Worm (Caenorhabditis elegans) whole organism, L4 larva: Measurements from ENCODE around the gene srh-218.

Experiments
- D1046.2 ChIP-seq: fragments of 200-800 bp; sonication (Bioruptor generic); IDR thresholded peaks from 2 replicates; pipeline ENCODE4 v1.3.6; 2022; ENCODE audit warnings: missing genetic modification characterization, missing compliant biosample characterization
- F10B5.3 ChIP-seq: sonication (generic microtip); optimal IDR thresholded peaks from 2 replicates; lab custom pipeline; 2016; ENCODE audit warnings: mild to moderate bottlenecking, missing genetic modification characterization, missing compliant biosample characterization
- F26F4.8 ChIP-seq: fragments of 200-800 bp; sonication (Bioruptor generic); conservative IDR thresholded peaks from 2 replicates; pipeline ENCODE4 v1.3.6; 2022; ENCODE audit warnings: missing genetic modification characterization, missing compliant biosample characterization
- F37D6.2 ChIP-seq: sonication (generic microtip); optimal IDR thresholded peaks from 2 replicates; lab custom pipeline; 2016; ENCODE audit warnings: mild to moderate bottlenecking, missing genetic modification characterization, missing compliant biosample characterization
- R02D3.7 ChIP-seq: fragments of 150-350 bp; sonication (generic microtip); optimal IDR thresholded peaks from 3 replicates; lab custom pipeline; 2014; ENCODE audit warnings: missing biosample characterization, missing genetic modification characterization
- T26A8.4 ChIP-seq: fragments of 200-800 bp; sonication (Bioruptor generic); IDR thresholded peaks from 2 replicates; pipeline ENCODE4 v1.3.6; 2022; ENCODE audit warnings: missing genetic modification characterization, missing compliant biosample characterization
- Y48G9A.11 ChIP-seq: fragments of 200-800 bp; sonication (Bioruptor generic); IDR thresholded peaks from 2 replicates; pipeline ENCODE4 v1.3.6; 2022; ENCODE audit warnings: missing genetic modification reagents, missing genetic modification characterization, missing compliant biosample characterization
- Y75B8A.6 ChIP-seq: fragments of 200-800 bp; sonication (Bioruptor generic); IDR thresholded peaks from 2 replicates; pipeline ENCODE4 v1.3.6; 2022; ENCODE audit warnings: missing genetic modification reagents, missing genetic modification characterization, missing compliant biosample characterization
- aha-1 ChIP-seq: fragments of 150-350 bp; peaks from one replicate; lab custom pipeline; 2014; ENCODE audit warnings: missing biosample characterization, missing genetic modification characterization
- aly-2 ChIP-seq: sonication (generic microtip); optimal IDR thresholded peaks from 2 replicates; lab custom pipeline; 2018; ENCODE audit warnings: missing biosample characterization, missing genetic modification characterization
- ceh-28 ChIP-seq: fragments of 150-350 bp; optimal IDR thresholded peaks from 2 replicates; lab custom pipeline; 2014; ENCODE audit warnings: missing biosample characterization, missing genetic modification reagents, missing genetic modification characterization
- ceh-62 ChIP-seq: sonication (generic microtip); optimal IDR thresholded peaks from 2 replicates; lab custom pipeline; 2017; ENCODE audit warnings: missing biosample characterization, missing genetic modification characterization
- ceh-82 ChIP-seq: sonication (generic microtip); optimal IDR thresholded peaks from 2 replicates; lab custom pipeline; 2017; ENCODE audit warnings: missing biosample characterization, missing genetic modification characterization
- cey-2 ChIP-seq: sonication (generic microtip); optimal IDR thresholded peaks from 3 replicates; lab custom pipeline; 2017; ENCODE audit warnings: missing genetic modification characterization, mild to moderate bottlenecking, missing compliant biosample characterization, antibody characterized with exemption, borderline replicate concordance; ENCODE audit not compliant: insufficient read depth
- daf-16 ChIP-seq, 3 experiments: sonication (generic microtip); optimal IDR thresholded peaks; 2 replicates each; lab custom pipeline; 2016 to 2017; ENCODE audit warnings: missing genetic modification characterization in 3 of 3, missing genetic modification reagents in 3 of 3, mild to moderate bottlenecking in 2 of 3, missing compliant biosample characterization in 2 of 3, missing biosample characterization in 1 of 3, moderate library complexity in 1 of 3
- daf-19 ChIP-seq: fragments of 200-800 bp; sonication (Bioruptor generic); conservative IDR thresholded peaks from 2 replicates; pipeline ENCODE4 v1.3.6; 2022; ENCODE audit warnings: missing genetic modification characterization, missing compliant biosample characterization
- dve-1 ChIP-seq: sonication (generic microtip); optimal IDR thresholded peaks from 2 replicates; lab custom pipeline; 2017; ENCODE audit warnings: antibody characterized with exemption, mild to moderate bottlenecking, missing genetic modification characterization, missing compliant biosample characterization; ENCODE audit not compliant: insufficient read depth
- gei-8 ChIP-seq: fragments of 200-800 bp; sonication (Bioruptor generic); optimal IDR thresholded peaks from 2 replicates; lab custom pipeline; 2018; ENCODE audit warnings: mild to moderate bottlenecking, missing genetic modification characterization, missing compliant biosample characterization
- hmg-1.1 ChIP-seq: fragments of 200-800 bp; sonication (Bioruptor generic); IDR thresholded peaks from 2 replicates; pipeline ENCODE4 v1.3.6; 2022; ENCODE audit warnings: missing genetic modification reagents, missing genetic modification characterization, missing compliant biosample characterization
- lin-13 ChIP-seq: fragments of 150-350 bp; optimal IDR thresholded peaks from 2 replicates; lab custom pipeline; 2014; ENCODE audit warnings: missing biosample characterization, missing genetic modification reagents, missing genetic modification characterization
- lin-15B ChIP-seq: fragments of 150-350 bp; sonication (generic microtip); optimal IDR thresholded peaks from 3 replicates; lab custom pipeline; 2014; ENCODE audit warnings: missing biosample characterization, missing genetic modification characterization
- lin-29 ChIP-seq: fragments of 200-800 bp; sonication (Bioruptor generic); IDR thresholded peaks from 2 replicates; pipeline ENCODE4 v1.3.6; 2022; ENCODE audit warnings: missing genetic modification reagents, missing genetic modification characterization, missing compliant biosample characterization
- lir-3 ChIP-seq: sonication (generic microtip); optimal IDR thresholded peaks from 2 replicates; lab custom pipeline; 2016; ENCODE audit warnings: mild to moderate bottlenecking, missing genetic modification characterization, missing compliant biosample characterization
- lsy-2 ChIP-seq, 2 experiments: fragments of 150-350 bp in 1 of 2; sonication (generic microtip) in 1 of 2; optimal IDR thresholded peaks; 2 replicates each; lab custom pipeline; 2014 to 2017; ENCODE audit warnings: missing biosample characterization in 2 of 2, missing genetic modification characterization in 2 of 2
- madf-9 ChIP-seq: fragments of 200-800 bp; sonication (Bioruptor generic); conservative IDR thresholded peaks from 2 replicates; pipeline ENCODE4 v1.3.6; 2022; ENCODE audit warnings: missing genetic modification reagents, missing genetic modification characterization, missing compliant biosample characterization
- mdl-1 ChIP-seq, 2 experiments: fragments of 150-350 bp in 1 of 2; sonication (generic microtip) in 1 of 2; optimal IDR thresholded peaks; 2 replicates each; lab custom pipeline; 2014 to 2017; ENCODE audit warnings: missing biosample characterization in 2 of 2, missing genetic modification characterization in 2 of 2
- mep-1 ChIP-seq: fragments of 150-350 bp; sonication (generic microtip); optimal IDR thresholded peaks from 3 replicates; lab custom pipeline; 2014; ENCODE audit warnings: missing biosample characterization, missing genetic modification characterization
- mes-2 ChIP-seq: sonication (generic microtip); optimal IDR thresholded peaks from 2 replicates; lab custom pipeline; 2016; ENCODE audit warnings: missing genotype, mild to moderate bottlenecking, missing genetic modification characterization, missing compliant biosample characterization; ENCODE audit not compliant: poor library complexity, severe bottlenecking
- mxl-2 ChIP-seq: fragments of 200-800 bp; sonication (Bioruptor generic); conservative IDR thresholded peaks from 2 replicates; pipeline ENCODE4 v1.3.6; 2022; ENCODE audit warnings: missing genetic modification reagents, missing genetic modification characterization, missing compliant biosample characterization
- mxl-3 ChIP-seq: fragments of 200-800 bp; sonication (Bioruptor generic); optimal IDR thresholded peaks from 2 replicates; lab custom pipeline; 2018; ENCODE audit warnings: mild to moderate bottlenecking, missing genetic modification characterization, missing compliant biosample characterization
- nhr-102 ChIP-seq: sonication (generic microtip); optimal IDR thresholded peaks from 2 replicates; lab custom pipeline; 2016; ENCODE audit warnings: mild to moderate bottlenecking, missing genetic modification characterization, moderate library complexity, missing compliant biosample characterization
- nhr-11 ChIP-seq: fragments of 150-350 bp; optimal IDR thresholded peaks from 2 replicates; lab custom pipeline; 2014; ENCODE audit warnings: missing biosample characterization, missing genetic modification characterization
- nhr-237 ChIP-seq: sonication (generic microtip); optimal IDR thresholded peaks from 2 replicates; lab custom pipeline; 2017; ENCODE audit warnings: missing biosample characterization, missing genetic modification characterization
- nhr-42 ChIP-seq: fragments of 200-800 bp; sonication (Bioruptor generic); IDR thresholded peaks from 2 replicates; pipeline ENCODE4 v1.3.6; 2022; ENCODE audit warnings: missing genetic modification characterization, missing compliant biosample characterization
- nhr-6 ChIP-seq: fragments of 150-350 bp; optimal IDR thresholded peaks from 2 replicates; lab custom pipeline; 2014; ENCODE audit warnings: missing biosample characterization, missing genetic modification characterization
- nhr-76 ChIP-seq: fragments of 150-350 bp; optimal IDR thresholded peaks from 2 replicates; lab custom pipeline; 2014; ENCODE audit warnings: missing biosample characterization, missing genetic modification characterization
- pha-4 ChIP-seq, 2 experiments: fragments of 150-350 bp in 1 of 2; fragments of 200-800 bp in 1 of 2; sonication (Bioruptor generic) in 1 of 2; IDR thresholded peaks in 1 of 2; optimal IDR thresholded peaks in 1 of 2; 2 replicates each; pipeline versions ENCODE4 v1.3.6 to Lab custom; 2014 to 2022; ENCODE audit warnings: missing genetic modification characterization in 2 of 2, missing genetic modification reagents in 2 of 2, missing biosample characterization in 1 of 2, missing compliant biosample characterization in 1 of 2
- php-3 ChIP-seq: fragments of 200-800 bp; sonication (Bioruptor generic); IDR thresholded peaks from 2 replicates; pipeline ENCODE4 v1.3.6; 2022; ENCODE audit warnings: missing genetic modification reagents, missing genetic modification characterization, missing compliant biosample characterization
- rbr-2 ChIP-seq: sonication (generic microtip); optimal IDR thresholded peaks from 2 replicates; lab custom pipeline; 2016; ENCODE audit warnings: missing genotype, missing genetic modification characterization, missing compliant biosample characterization
- saeg-2 ChIP-seq: fragments of 200-800 bp; sonication (Bioruptor generic); IDR thresholded peaks from 2 replicates; pipeline ENCODE4 v1.3.6; 2022; ENCODE audit warnings: missing genetic modification reagents, missing genetic modification characterization, missing compliant biosample characterization
- set-16 ChIP-seq: fragments of 200-800 bp; sonication (Bioruptor generic); IDR thresholded peaks from 2 replicates; pipeline ENCODE4 v1.3.6; 2022; ENCODE audit warnings: missing genetic modification reagents, missing genetic modification characterization, missing compliant biosample characterization
- spr-3 ChIP-seq: fragments of 200-800 bp; sonication (Bioruptor generic); optimal IDR thresholded peaks from 2 replicates; lab custom pipeline; 2018; ENCODE audit warnings: mild to moderate bottlenecking, missing genetic modification characterization, missing compliant biosample characterization
- unc-62 ChIP-seq, 3 experiments: fragments of 150-350 bp in 1 of 3; sonication (generic microtip); optimal IDR thresholded peaks in 2 of 3; peaks in 1 of 3; 1 replicate in 1 of 3; 2 replicates in 2 of 3; lab custom pipeline; 2014 to 2017; ENCODE audit warnings: missing biosample characterization in 3 of 3, missing genetic modification characterization in 3 of 3, missing genetic modification reagents in 3 of 3, missing genotype in 1 of 3
- vab-7 ChIP-seq: fragments of 200-800 bp; sonication (Bioruptor generic); IDR thresholded peaks from 2 replicates; pipeline ENCODE4 v1.3.6; 2022; ENCODE audit warnings: missing genetic modification reagents, missing genetic modification characterization, missing compliant biosample characterization
- zag-1 ChIP-seq: fragments of 150-350 bp; optimal IDR thresholded peaks from 2 replicates; lab custom pipeline; 2014; ENCODE audit warnings: missing biosample characterization, missing genetic modification characterization
- zfp-2 ChIP-seq: sonication (generic microtip); optimal IDR thresholded peaks from 2 replicates; lab custom pipeline; 2016; ENCODE audit warnings: mild to moderate bottlenecking, missing genetic modification characterization, missing compliant biosample characterization
- ztf-11 ChIP-seq: fragments of 150-350 bp; optimal IDR thresholded peaks from 2 replicates; lab custom pipeline; 2014; ENCODE audit warnings: missing biosample characterization, missing genetic modification characterization
- ztf-7 ChIP-seq: fragments of 150-350 bp; optimal IDR thresholded peaks from 2 replicates; lab custom pipeline; 2014; ENCODE audit warnings: missing biosample characterization, missing genetic modification characterization

The srh-218 gene

DNA sequence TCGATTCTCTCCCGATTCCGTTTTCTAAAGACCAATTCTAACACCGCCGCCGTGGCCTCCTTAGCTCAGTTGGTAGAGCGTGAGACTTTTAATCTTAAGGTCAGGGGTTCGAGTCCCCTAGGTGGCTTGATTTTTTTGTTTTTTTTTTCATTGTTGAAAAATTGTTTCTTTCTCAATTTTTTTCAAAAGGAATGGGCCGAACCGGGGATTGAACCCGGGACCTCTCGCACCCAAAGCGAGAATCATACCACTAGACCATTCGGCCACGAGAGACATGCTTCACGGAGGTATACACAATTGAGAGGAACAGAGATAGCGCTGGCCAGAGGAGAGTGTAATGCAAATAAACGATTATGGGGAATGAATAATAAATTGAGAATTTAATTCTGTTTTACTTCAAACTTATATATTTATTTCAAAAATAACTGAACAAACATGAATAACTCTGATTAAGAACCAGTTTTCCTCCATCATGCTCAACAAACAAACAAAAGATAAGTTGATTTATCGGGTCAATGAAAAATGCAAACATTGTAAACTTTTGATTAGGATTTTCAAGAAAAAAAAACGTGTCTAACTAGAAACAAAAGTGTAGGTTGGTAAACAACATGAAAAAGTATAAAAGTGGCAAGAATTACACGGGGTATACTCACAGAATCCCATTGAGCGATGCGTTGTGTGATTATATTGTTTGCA is 28.6 kb upstream of the srh-218 start, which contains the start of gene pqn-71 (continued):
- TF ChIP-seq mep-1 (tag; lab: Kevin White, UChicago) (peak; percentile 96), rbr-2 (tag; lab: Kevin White, UChicago) (peak; percentile 95), F10B5.3 (tag; lab: Kevin White, UChicago) (peak; percentile 81), F37D6.2 (tag; lab: Kevin White, UChicago) (peak; percentile 83), daf-19 (peak; percentile 82; the same call in 1 of the 2 replicates), nhr-42 (peak; percentile 94), Y75B8A.6 (peak; percentile 91), hmg-1.1 (peak; percentile 97), php-3 (GFP tag; lab: Robert Waterston, UW) (peak; percentile 80), nhr-6 (tag; lab: Kevin White, UChicago) (peak; percentile 51), mdl-1 (tag; optimal IDR thresholded peaks at IDR 0.05; lab: Kevin White, UChicago) (peak; percentile 46 to 77), ceh-28 (tag; lab: Kevin White, UChicago) (no peak), daf-16 (GFP tag; optimal IDR thresholded peaks at IDR 0.05; lab: Kevin White, UChicago) (peak; percentile 91 to 96), daf-16 (tag; optimal IDR thresholded peaks at IDR 0.05; lab: Kevin White, UChicago) (peak; percentile 84), nhr-102 (no peak), lir-3 (tag; lab: Kevin White, UChicago) (peak; percentile 90), pha-4 (GFP tag; IDR thresholded peaks at IDR 0.05; lab: Robert Waterston, UW) (no peak; the same call in none of the 2 replicates), pha-4 (tag; optimal IDR thresholded peaks at IDR 0.05; lab: Kevin White, UChicago) (peak; percentile 53), ceh-62 (tag; lab: Kevin White, UChicago) (no peak), mxl-2 (GFP tag; lab: Robert Waterston, UW) (peak; percentile 85), cey-2 (tag; lab: Kevin White, UChicago) (peak; percentile 70), aha-1 (tag; lab: Kevin White, UChicago) (no peak), lsy-2 (tag; optimal IDR thresholded peaks at IDR 0.05; lab: Kevin White, UChicago) (no peak), nhr-237 (tag; lab: Kevin White, UChicago) (peak; percentile 46), T26A8.4 (GFP tag; lab: Robert Waterston, UW) (peak; percentile 95), spr-3 (GFP tag; lab: Kevin White, UChicago) (peak; percentile 91), ztf-7 (tag; lab: Kevin White, UChicago) (no peak), F26F4.8 (peak; percentile 97), saeg-2 (GFP tag; lab: Robert Waterston, UW) (peak; percentile 92), zfp-2 (tag; lab: Kevin White, UChicago) (peak; percentile 79), nhr-11 (tag; lab: Kevin White, UChicago) (peak; percentile 64), nhr-76 (peak; percentile 12), vab-7 (GFP tag; lab: Robert Waterston, UW) (peak; percentile 91), lin-13 (GFP tag; lab: Kevin White, UChicago) (peak; percentile 93), R02D3.7 (tag; lab: Kevin White, UChicago) (no peak), Y48G9A.11 (GFP tag; lab: Robert Waterston, UW) (peak; percentile 92), D1046.2 (GFP tag; lab: Robert Waterston, UW) (peak; percentile 93), gei-8 (GFP tag; lab: Kevin White, UChicago) (peak; percentile 83), mxl-3 (GFP tag; lab: Kevin White, UChicago) (peak; percentile 76), lin-29 (GFP tag; lab: Robert Waterston, UW) (peak; percentile 93), zag-1 (tag; lab: Kevin White, UChicago) (no peak), ceh-82 (tag; lab: Kevin White, UChicago) (no peak), madf-9 (peak; percentile 94), aly-2 (tag; lab: Kevin White, UChicago) (peak; percentile 48), dve-1 (peak; percentile 99), ztf-11 (tag; lab: Kevin White, UChicago) (no peak), unc-62 (GFP tag; optimal IDR thresholded peaks at IDR 0.05 in 1 of 2; lab: Kevin White, UChicago) (peak in 1 of 2 experiments; percentile 15), unc-62 (tag; optimal IDR thresholded peaks at IDR 0.05; lab: Kevin White, UChicago) (no peak), lin-15B (tag; lab: Kevin White, UChicago) (no peak), mes-2 (peak; percentile 85), set-16 (GFP tag; lab: Robert Waterston, UW) (peak; percentile 63; the same call in 1 of the 2 replicates)
